Worm (Caenorhabditis elegans) whole organism, L1 larva: Measurements from ENCODE around the gene C43G2.3.

Source experiments
- C16A3.4 ChIP-seq: fragments of 150-350 bp; optimal IDR thresholded peaks from 2 replicates; lab custom pipeline; 2014; ENCODE audit warnings: missing biosample characterization, missing genetic modification characterization
- C34B4.2 ChIP-seq: sonication (generic microtip); optimal IDR thresholded peaks from 2 replicates; lab custom pipeline; 2017; ENCODE audit warnings: mild to moderate bottlenecking, missing genetic modification characterization, missing compliant biosample characterization
- aha-1 ChIP-seq: fragments of 150-350 bp; optimal IDR thresholded peaks from 2 replicates; lab custom pipeline; 2014; ENCODE audit warnings: missing biosample characterization, missing genetic modification characterization
- alr-1 ChIP-seq: fragments of 200-800 bp; sonication (Bioruptor generic); optimal IDR thresholded peaks from 2 replicates; lab custom pipeline; 2018; ENCODE audit warnings: borderline replicate concordance, mild to moderate bottlenecking, missing genetic modification characterization, missing compliant biosample characterization
- aly-2 ChIP-seq: fragments of 150-350 bp; optimal IDR thresholded peaks from 2 replicates; lab custom pipeline; 2014; ENCODE audit warnings: missing biosample characterization, missing genetic modification characterization
- ama-1 ChIP-seq: fragments of 150-350 bp; optimal IDR thresholded peaks from 2 replicates; lab custom pipeline; 2014
- blmp-1 ChIP-seq: fragments of 150-350 bp; optimal IDR thresholded peaks from 2 replicates; lab custom pipeline; 2014; ENCODE audit warnings: missing biosample characterization, missing genetic modification characterization
- ceh-63 ChIP-seq: fragments of 200-800 bp; sonication (Bioruptor generic); optimal IDR thresholded peaks from 2 replicates; lab custom pipeline; 2018; ENCODE audit warnings: mild to moderate bottlenecking, missing genetic modification characterization, missing compliant biosample characterization
- ceh-82 ChIP-seq, 3 experiments: fragments of 150-350 bp in 1 of 3; sonication (generic microtip) in 2 of 3; optimal IDR thresholded peaks; 2 replicates each; lab custom pipeline; 2014 to 2017; ENCODE audit warnings: missing biosample characterization in 3 of 3, missing genetic modification characterization in 3 of 3
- ceh-90 ChIP-seq: sonication (generic microtip); optimal IDR thresholded peaks from 2 replicates; lab custom pipeline; 2016; ENCODE audit warnings: missing genetic modification characterization, missing compliant biosample characterization
- efl-1 ChIP-seq, 4 experiments: fragments of 150-350 bp; optimal IDR thresholded peaks in 3 of 4; peaks in 1 of 4; 1 replicate in 1 of 4; 2 replicates in 3 of 4; lab custom pipeline; 2014; ENCODE audit warnings: missing biosample characterization in 2 of 4, missing genetic modification characterization in 2 of 4, missing genetic modification reagents in 2 of 4
- efl-3 ChIP-seq: fragments of 200-800 bp; sonication (Bioruptor generic); optimal IDR thresholded peaks from 2 replicates; lab custom pipeline; 2018; ENCODE audit warnings: mild to moderate bottlenecking, missing genetic modification characterization, missing compliant biosample characterization
- egl-13 ChIP-seq: sonication (generic microtip); optimal IDR thresholded peaks from 2 replicates; lab custom pipeline; 2016; ENCODE audit warnings: missing genotype, missing genetic modification reagents, missing genetic modification characterization, missing compliant biosample characterization
- elt-2 ChIP-seq: sonication (generic microtip); optimal IDR thresholded peaks from 2 replicates; lab custom pipeline; 2016; ENCODE audit warnings: missing genetic modification characterization, mild to moderate bottlenecking, inconsistent platforms, missing compliant biosample characterization, missing genetic modification reagents
- elt-3 ChIP-seq, 6 experiments: fragments of 150-350 bp in 1 of 6; sonication (generic microtip); optimal IDR thresholded peaks; 2 replicates each; lab custom pipeline; 2017 to 2018; ENCODE audit warnings: missing biosample characterization in 6 of 6, missing genetic modification characterization in 6 of 6, inconsistent platforms in 1 of 6
- ets-5 ChIP-seq: fragments of 200-800 bp; sonication (Bioruptor generic); IDR thresholded peaks from 2 replicates; pipeline ENCODE4 v1.3.6; 2022; ENCODE audit warnings: missing genetic modification characterization, missing compliant biosample characterization
- fkh-4 ChIP-seq: sonication (generic microtip); optimal IDR thresholded peaks from 2 replicates; lab custom pipeline; 2016; ENCODE audit warnings: missing compliant biosample characterization, missing genetic modification characterization, borderline replicate concordance
- grh-1 ChIP-seq: fragments of 200-800 bp; sonication (Bioruptor generic); IDR thresholded peaks from 2 replicates; pipeline ENCODE4 v1.3.6; 2022; ENCODE audit warnings: missing genetic modification reagents, missing genetic modification characterization, missing compliant biosample characterization
- hlh-4 ChIP-seq: sonication (generic microtip); optimal IDR thresholded peaks from 2 replicates; lab custom pipeline; 2016; ENCODE audit warnings: mild to moderate bottlenecking, missing genetic modification characterization, missing compliant biosample characterization
- hpl-2 ChIP-seq: fragments of 150-350 bp; optimal IDR thresholded peaks from 2 replicates; lab custom pipeline; 2014; ENCODE audit warnings: missing biosample characterization, missing genetic modification reagents, missing genetic modification characterization
- lin-13 ChIP-seq: fragments of 150-350 bp; optimal IDR thresholded peaks from 2 replicates; lab custom pipeline; 2014; ENCODE audit warnings: missing biosample characterization, missing genetic modification reagents, missing genetic modification characterization
- lin-35 ChIP-seq, 2 experiments: fragments of 150-350 bp; optimal IDR thresholded peaks; 2 replicates each; lab custom pipeline; 2014; ENCODE audit warnings: missing biosample characterization in 2 of 2, missing genetic modification characterization in 2 of 2, missing genetic modification reagents in 2 of 2
- lin-39 ChIP-seq: fragments of 150-350 bp; optimal IDR thresholded peaks from 2 replicates; lab custom pipeline; 2014; ENCODE audit warnings: missing biosample characterization, missing genetic modification reagents, missing genetic modification characterization
- lir-3 ChIP-seq: sonication (generic microtip); optimal IDR thresholded peaks from 2 replicates; lab custom pipeline; 2016; ENCODE audit warnings: mild to moderate bottlenecking, missing genetic modification characterization, moderate library complexity, missing compliant biosample characterization; ENCODE audit not compliant: poor library complexity
- mdl-1 ChIP-seq, 2 experiments: fragments of 150-350 bp; optimal IDR thresholded peaks; 2 replicates each; lab custom pipeline; 2014 to 2017; ENCODE audit warnings: missing biosample characterization in 2 of 2, missing genetic modification characterization in 2 of 2, inconsistent platforms in 1 of 2
- mef-2 ChIP-seq: fragments of 150-350 bp; optimal IDR thresholded peaks from 2 replicates; lab custom pipeline; 2014; ENCODE audit warnings: missing biosample characterization, missing genetic modification characterization
- mep-1 ChIP-seq: fragments of 150-350 bp; optimal IDR thresholded peaks from 2 replicates; lab custom pipeline; 2014; ENCODE audit warnings: missing biosample characterization, missing genetic modification characterization
- nhr-12 ChIP-seq: sonication (generic microtip); optimal IDR thresholded peaks from 2 replicates; lab custom pipeline; 2017; ENCODE audit warnings: missing biosample characterization, missing genetic modification characterization
- nhr-20 ChIP-seq: sonication (generic microtip); optimal IDR thresholded peaks from 2 replicates; lab custom pipeline; 2016; ENCODE audit warnings: mild to moderate bottlenecking, missing genetic modification characterization, missing compliant biosample characterization
- nhr-237 ChIP-seq: fragments of 150-350 bp; optimal IDR thresholded peaks from 2 replicates; lab custom pipeline; 2014; ENCODE audit warnings: missing biosample characterization, missing genetic modification characterization
- nhr-84 ChIP-seq: sonication (generic microtip); optimal IDR thresholded peaks from 2 replicates; lab custom pipeline; 2017; ENCODE audit warnings: missing biosample characterization, missing genetic modification characterization
- nhr-85 ChIP-seq: sonication (generic microtip); peaks from one replicate; lab custom pipeline; 2016; ENCODE audit warnings: missing genetic modification characterization, inconsistent platforms, missing compliant biosample characterization
- nhr-90 ChIP-seq: sonication (generic microtip); optimal IDR thresholded peaks from 2 replicates; lab custom pipeline; 2016; ENCODE audit warnings: mild to moderate bottlenecking, missing genetic modification characterization, missing compliant biosample characterization; ENCODE audit not compliant: poor library complexity
- pax-3 ChIP-seq: fragments of 200-800 bp; sonication (Bioruptor generic); optimal IDR thresholded peaks from 2 replicates; lab custom pipeline; 2018; ENCODE audit warnings: mild to moderate bottlenecking, missing genetic modification characterization, moderate library complexity, missing compliant biosample characterization
- pqm-1 ChIP-seq: sonication (generic microtip); optimal IDR thresholded peaks from 3 replicates; lab custom pipeline; 2017; ENCODE audit warnings: missing biosample characterization, missing genetic modification characterization
- rnt-1 ChIP-seq: sonication (generic microtip); optimal IDR thresholded peaks from 2 replicates; lab custom pipeline; 2016; ENCODE audit warnings: mild to moderate bottlenecking, missing genetic modification characterization, moderate library complexity, missing compliant biosample characterization
- skn-1 ChIP-seq: fragments of 150-350 bp; optimal IDR thresholded peaks from 2 replicates; lab custom pipeline; 2014; ENCODE audit warnings: missing biosample characterization, missing genetic modification characterization
- snu-23 ChIP-seq: sonication (generic microtip); optimal IDR thresholded peaks from 2 replicates; lab custom pipeline; 2016; ENCODE audit warnings: missing genetic modification characterization, missing compliant biosample characterization
- sox-4 ChIP-seq: sonication (generic microtip); optimal IDR thresholded peaks from 2 replicates; lab custom pipeline; 2016; ENCODE audit warnings: missing genetic modification characterization, missing compliant biosample characterization
- swsn-7 ChIP-seq: sonication (generic microtip); optimal IDR thresholded peaks from 2 replicates; lab custom pipeline; 2016; ENCODE audit warnings: missing genetic modification characterization, missing compliant biosample characterization
- tbx-2 ChIP-seq: sonication (generic microtip); optimal IDR thresholded peaks from 2 replicates; lab custom pipeline; 2016; ENCODE audit warnings: missing genetic modification characterization, missing compliant biosample characterization
- unc-130 ChIP-seq: fragments of 150-350 bp; optimal IDR thresholded peaks from 2 replicates; lab custom pipeline; 2017; ENCODE audit warnings: missing biosample characterization, missing genetic modification characterization, inconsistent platforms
- unc-30 ChIP-seq: sonication (generic microtip); optimal IDR thresholded peaks from 2 replicates; lab custom pipeline; 2017; ENCODE audit warnings: missing biosample characterization, missing genetic modification characterization
- unc-62 ChIP-seq: fragments of 150-350 bp; optimal IDR thresholded peaks from 2 replicates; lab custom pipeline; 2014; ENCODE audit warnings: missing biosample characterization, missing genetic modification reagents, missing genetic modification characterization
- unc-86 ChIP-seq: sonication (generic microtip); optimal IDR thresholded peaks from 2 replicates; lab custom pipeline; 2016; ENCODE audit warnings: missing genetic modification characterization, missing compliant biosample characterization

The C43G2.3 gene

DNA sequence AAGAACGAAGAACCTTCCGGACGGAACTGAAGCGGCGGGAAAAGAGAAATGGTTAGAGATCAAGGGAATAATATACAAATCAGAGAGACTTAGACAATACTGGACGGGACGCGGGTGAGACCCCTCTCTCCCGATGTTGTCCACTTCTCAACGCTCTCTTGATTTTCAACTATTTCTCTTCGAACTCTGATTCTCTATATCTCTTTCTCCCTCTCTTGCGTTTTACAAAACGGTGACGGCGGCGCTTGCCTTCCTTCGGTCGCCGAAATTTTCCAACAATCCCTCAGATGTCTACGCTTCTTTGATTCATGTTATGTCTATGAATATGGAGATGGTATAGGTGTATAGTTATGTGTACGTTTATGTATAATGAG, 1.3 kb upstream of the C43G2.3 start (continued):
- peak; percentile 59 for TF ChIP-seq rnt-1
- no peak for TF ChIP-seq ceh-90
- no peak for TF ChIP-seq ceh-63 (GFP tag; lab: Kevin White, UChicago)
- no peak for TF ChIP-seq hpl-2 (GFP tag; lab: Kevin White, UChicago)
- TF ChIP-seq unc-86 (tag; lab: Kevin White, UChicago), result no peak
- peak in 1 of 2 experiments; percentile 30 for TF ChIP-seq mdl-1 (tag; optimal IDR thresholded peaks at IDR 0.05; lab: Kevin White, UChicago)
- TF ChIP-seq C16A3.4 (tag; lab: Kevin White, UChicago), result peak; percentile 49
- TF ChIP-seq alr-1 (tag; lab: Kevin White, UChicago), result no peak
- TF ChIP-seq unc-62 (GFP tag; lab: Kevin White, UChicago), result no peak
- no peak for TF ChIP-seq pqm-1 (tag; lab: Kevin White, UChicago)

DNA sequence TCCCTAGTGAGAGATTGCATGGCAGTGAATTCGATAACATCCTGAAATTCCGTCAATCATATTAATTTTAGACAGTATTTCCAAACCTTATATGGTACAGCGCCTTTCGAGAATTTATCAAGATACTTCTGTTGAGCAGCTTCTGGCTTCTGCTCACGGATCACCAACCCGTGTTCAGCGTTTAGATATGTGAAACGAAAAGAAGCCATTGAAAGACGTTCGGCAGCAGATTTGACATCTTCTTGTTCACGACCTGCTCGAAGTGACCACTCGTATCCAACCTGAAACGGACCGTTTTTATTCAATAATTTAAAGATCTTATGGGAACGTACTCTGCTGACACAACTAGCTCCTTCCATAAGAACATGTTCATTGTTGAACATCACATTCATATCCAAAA, 3.6 kb downstream of the C43G2.3 start:
- no peak for TF ChIP-seq nhr-237 (tag; lab: Kevin White, UChicago)
- no peak for TF ChIP-seq ceh-82 (tag; optimal IDR thresholded peaks at IDR 0.05; lab: Kevin White, UChicago)
- TF ChIP-seq lin-39, result no peak
- TF ChIP-seq lir-3 (tag; lab: Kevin White, UChicago), result no peak
- TF ChIP-seq tbx-2, result no peak
- no peak for TF ChIP-seq lin-35 (GFP tag; optimal IDR thresholded peaks at IDR 0.05; lab: Kevin White, UChicago)
- no peak for TF ChIP-seq pax-3 (tag; lab: Kevin White, UChicago)
- TF ChIP-seq egl-13 (tag; lab: Kevin White, UChicago), result no peak
- TF ChIP-seq sox-4 (tag; lab: Kevin White, UChicago), result no peak
- no peak for TF ChIP-seq hpl-2 (GFP tag; lab: Kevin White, UChicago)

DNA sequence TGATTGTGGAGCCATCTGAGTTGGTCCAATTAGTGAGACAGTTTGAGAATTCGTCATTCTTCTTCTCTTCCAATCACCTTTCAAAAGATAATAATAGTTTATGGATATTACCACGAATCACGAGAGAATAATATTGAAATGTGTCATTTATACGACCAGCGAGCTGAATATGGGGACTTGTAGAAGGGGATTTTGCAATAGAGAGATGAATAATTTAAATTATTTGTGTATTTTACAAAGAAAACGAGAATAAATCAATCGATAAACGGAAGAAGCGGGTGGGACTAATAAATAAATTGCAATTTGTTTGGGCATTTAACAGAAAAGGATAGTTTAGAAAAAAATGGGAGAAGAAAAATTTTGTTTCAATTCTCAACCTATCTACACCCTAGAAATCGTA, 4.6 kb downstream of the C43G2.3 start, which contains the start of gene odr-8:
odr-8 (minus strand) TSS at position 101 of the 400 bp plus-strand sequence.
- TF ChIP-seq aly-2 (tag; lab: Kevin White, UChicago), result no peak
- no peak for TF ChIP-seq lin-39
- no peak for TF ChIP-seq nhr-84 (tag; lab: Kevin White, UChicago)
- no peak for TF ChIP-seq skn-1 (tag; lab: Kevin White, UChicago)
- no peak for TF ChIP-seq swsn-7

DNA sequence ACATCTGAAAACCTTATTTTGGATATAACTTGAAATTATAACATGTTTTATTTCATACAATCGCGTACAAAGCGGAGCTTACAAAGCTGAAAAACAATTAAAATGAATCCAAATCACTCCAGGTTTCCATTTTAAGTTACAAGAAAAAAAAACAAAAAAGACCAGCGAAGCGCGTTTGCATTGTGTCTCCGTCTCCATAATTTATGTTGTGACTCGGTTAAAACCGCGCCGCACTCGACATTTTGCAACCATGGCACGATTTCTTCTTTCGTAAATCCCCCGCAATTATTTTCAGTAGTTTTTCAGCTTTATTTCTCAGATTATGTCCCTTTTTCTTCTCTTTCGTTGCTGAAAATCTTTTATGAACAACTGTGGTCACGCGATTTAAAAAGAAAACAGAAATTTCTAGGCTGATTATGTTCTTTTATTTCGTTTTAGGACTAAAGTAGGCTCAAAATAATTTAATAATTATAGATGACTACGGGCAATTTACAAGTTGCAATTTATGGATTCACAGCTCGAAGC, 7.4 kb downstream of the C43G2.3 start, which contains the start of the genes F38A5.2 and dnj-11:
F38A5.2 (minus strand) TSS at position 4 of the 525 bp plus-strand sequence.
dnj-11 (plus strand) TSS at position 475 of the 525 bp plus-strand sequence.
- peak; percentile 86 to 91 for TF ChIP-seq lin-35 (GFP tag; optimal IDR thresholded peaks at IDR 0.05; lab: Kevin White, UChicago)
- TF ChIP-seq nhr-90 (tag; lab: Kevin White, UChicago), result peak; percentile 84
- TF ChIP-seq hlh-4 (tag; lab: Kevin White, UChicago), result no peak
- peak; percentile 88 to 90 for TF ChIP-seq efl-1 (optimal IDR thresholded peaks at IDR 0.05; lab: Kevin White, UChicago)
- peak; percentile 83 to 98 for TF ChIP-seq efl-1 (GFP tag; optimal IDR thresholded peaks at IDR 0.05 in 1 of 2; lab: Kevin White, UChicago)
- TF ChIP-seq unc-62 (GFP tag; lab: Kevin White, UChicago), result no peak
- peak; percentile 66 for TF ChIP-seq lir-3 (tag; lab: Kevin White, UChicago)
- no peak for TF ChIP-seq efl-3 (GFP tag; lab: Kevin White, UChicago)
- TF ChIP-seq unc-30, result no peak
- TF ChIP-seq mdl-1 (tag; optimal IDR thresholded peaks at IDR 0.05; lab: Kevin White, UChicago), result peak in 1 of 2 experiments; percentile 76
- peak; percentile 70 for TF ChIP-seq lin-13 (GFP tag; lab: Kevin White, UChicago)
- no peak for TF ChIP-seq pqm-1 (tag; lab: Kevin White, UChicago)
- TF ChIP-seq ama-1 (lab: Kevin White, UChicago), result no peak
- TF ChIP-seq swsn-7, result peak; percentile 85
- TF ChIP-seq fkh-4 (tag; lab: Kevin White, UChicago), result no peak
- TF ChIP-seq ceh-90, result no peak
- TF ChIP-seq ets-5 (GFP tag; lab: Robert Waterston, UW), result no peak
- TF ChIP-seq C34B4.2 (tag; lab: Kevin White, UChicago), result no peak
- peak; percentile 62 for TF ChIP-seq hpl-2 (GFP tag; lab: Kevin White, UChicago)
- TF ChIP-seq elt-2 (tag; lab: Kevin White, UChicago), result peak; percentile 37
- TF ChIP-seq aly-2 (tag; lab: Kevin White, UChicago), result peak; percentile 85
- peak; percentile 74 for TF ChIP-seq grh-1 (GFP tag; lab: Robert Waterston, UW)
- TF ChIP-seq mef-2 (tag; lab: Kevin White, UChicago), result no peak
- peak; percentile 90 for TF ChIP-seq unc-130 (tag; lab: Kevin White, UChicago)
- peak; percentile 13 for TF ChIP-seq aha-1
- peak; percentile 88 for TF ChIP-seq mep-1
- peak; percentile 87 for TF ChIP-seq nhr-20
- peak; percentile 91 for TF ChIP-seq snu-23 (GFP tag; lab: Kevin White, UChicago)
- TF ChIP-seq elt-3 (tag; optimal IDR thresholded peaks at IDR 0.05; lab: Kevin White, UChicago), result peak in 2 of 6 experiments; percentile 64 to 89
- TF ChIP-seq blmp-1, result peak; percentile 72
- TF ChIP-seq nhr-12 (tag; lab: Kevin White, UChicago), result no peak
- TF ChIP-seq nhr-84 (tag; lab: Kevin White, UChicago), result peak; percentile 19
- peak; percentile 92 for TF ChIP-seq nhr-85 (tag; lab: Kevin White, UChicago)
